Fruit fly (Drosophila melanogaster) whole organism, wandering third instar larva: ENCODE results near the gene Snap24.

Source experiments
- Dif ChIP-seq: fragments of 200-275, 200-300 bp; sonication (Bioruptor generic); optimal IDR thresholded peaks from 2 replicates; lab custom pipeline; 2018; ENCODE audit warnings: missing biosample characterization, missing genetic modification characterization; ENCODE audit not compliant: partially characterized antibody
- Hnf4 ChIP-seq: fragments of 200-800 bp; sonication (Bioruptor generic); optimal IDR thresholded peaks from 2 replicates; lab custom pipeline; 2016; ENCODE audit warnings: missing biosample characterization, mild to moderate bottlenecking, missing genetic modification characterization
- Hr78 ChIP-seq: fragments of >200 bp; optimal IDR thresholded peaks from 2 replicates; lab custom pipeline; 2017; ENCODE audit warnings: missing biosample characterization, missing genetic modification characterization
- Jra ChIP-seq: sonication (Bioruptor generic); optimal IDR thresholded peaks from 2 replicates; lab custom pipeline; 2016; ENCODE audit warnings: missing biosample characterization, missing genetic modification characterization
- Mio ChIP-seq: sonication (Bioruptor generic); optimal IDR thresholded peaks from 2 replicates; lab custom pipeline; 2016; ENCODE audit warnings: missing biosample characterization, missing genetic modification characterization
- N ChIP-seq: fragments of >200 bp; optimal IDR thresholded peaks from 2 replicates; lab custom pipeline; 2018; ENCODE audit warnings: missing biosample characterization, missing external identifiers, missing genetic modification characterization
- dmrt93B ChIP-seq: fragments of 200-800 bp; sonication (Bioruptor generic); optimal IDR thresholded peaks from 2 replicates; lab custom pipeline; 2018; ENCODE audit warnings: missing biosample characterization, mild to moderate bottlenecking, missing genetic modification characterization
- foxo ChIP-seq, 2 experiments: fragments of 200-800 bp; sonication (Bioruptor generic); optimal IDR thresholded peaks; 2 replicates in 1 of 2; 3 replicates in 1 of 2; lab custom pipeline; 2016 to 2017; ENCODE audit warnings: missing biosample characterization in 2 of 2, missing genetic modification characterization in 2 of 2
- fru ChIP-seq: fragments of 200-800 bp; sonication (Bioruptor generic); optimal IDR thresholded peaks from 3 replicates; lab custom pipeline; 2016; ENCODE audit warnings: missing biosample characterization, mild to moderate bottlenecking, missing genetic modification characterization
- pan ChIP-seq: fragments of >200 bp; optimal IDR thresholded peaks from 2 replicates; lab custom pipeline; 2017
- psq ChIP-seq: fragments of 200-800 bp; sonication (Bioruptor generic); optimal IDR thresholded peaks from 3 replicates; lab custom pipeline; 2017; ENCODE audit warnings: missing biosample characterization, mild to moderate bottlenecking, missing genetic modification characterization, moderate library complexity
- sage ChIP-seq: fragments of 200-800 bp; sonication (Bioruptor generic); optimal IDR thresholded peaks from 2 replicates; lab custom pipeline; 2016; ENCODE audit warnings: missing biosample characterization, mild to moderate bottlenecking, missing genetic modification characterization
- usp ChIP-seq: fragments of >200 bp; optimal IDR thresholded peaks from 2 replicates; lab custom pipeline; 2017; ENCODE audit warnings: missing biosample characterization, missing genetic modification characterization

- no peak for TF ChIP-seq Dif
- no peak for TF ChIP-seq fru (GFP tag; lab: Kevin White, UChicago)
- TF ChIP-seq dmrt93B (GFP tag; lab: Kevin White, UChicago), result no peak
- TF ChIP-seq Mio (GFP tag; lab: Kevin White, UChicago), result no peak
- no peak for TF ChIP-seq foxo (GFP tag; optimal IDR thresholded peaks at IDR 0.05; lab: Kevin White, UChicago)
- TF ChIP-seq pan (lab: Kevin White, UChicago), result no peak
- TF ChIP-seq Jra (GFP tag; lab: Kevin White, UChicago), result no peak
- TF ChIP-seq N (GFP tag; lab: Kevin White, UChicago), result no peak
- no peak for TF ChIP-seq Hr78
- TF ChIP-seq psq, result no peak
- no peak for TF ChIP-seq usp
- no peak for TF ChIP-seq Hnf4 (GFP tag; lab: Kevin White, UChicago)
- no peak for TF ChIP-seq sage (GFP tag; lab: Kevin White, UChicago)
Observed at dm6 chr3R:9739793-9740192, 23.2 kb downstream of the Snap24 start, which contains the start of gene side-VII.
